Fruit fly (Drosophila melanogaster) whole organism, embryonic: Measurements from ENCODE around the gene alien.

Experiments used
- Atf3 ChIP-seq: fragments of 200-800 bp; sonication (Bioruptor generic); optimal IDR thresholded peaks from 3 replicates; lab custom pipeline; 2016; ENCODE audit warnings: missing biosample characterization, missing genetic modification characterization
- Atf6 ChIP-seq: fragments of 200-800 bp; sonication (Bioruptor generic); IDR thresholded peaks from 2 replicates; pipeline ENCODE4 v1.3.6; 2022; ENCODE audit warnings: missing biosample characterization, missing genetic modification characterization
- Bteb2 ChIP-seq: fragments of 200-800 bp; sonication (Bioruptor generic); optimal IDR thresholded peaks from 2 replicates; lab custom pipeline; 2016; ENCODE audit warnings: missing biosample characterization, missing genetic modification characterization
- CG10321 ChIP-seq: fragments of 200-800 bp; sonication (Bioruptor generic); IDR thresholded peaks from 2 replicates; pipeline ENCODE4 v1.3.6; 2022; ENCODE audit warnings: missing biosample characterization, missing genetic modification characterization
- CG11695 ChIP-seq: fragments of 200-800 bp; sonication (Bioruptor generic); IDR thresholded peaks from 3 replicates; pipeline ENCODE4 v1.3.6; 2022; ENCODE audit warnings: missing biosample characterization, missing genetic modification characterization
- CG12299 ChIP-seq: fragments of 200-800 bp; sonication (Bioruptor generic); optimal IDR thresholded peaks from 2 replicates; lab custom pipeline; 2018; ENCODE audit warnings: missing biosample characterization, mild to moderate bottlenecking, missing genetic modification characterization
- CG13123 ChIP-seq: fragments of 200-800 bp; sonication (Bioruptor generic); optimal IDR thresholded peaks from 2 replicates; lab custom pipeline; 2016; ENCODE audit warnings: missing biosample characterization, missing genetic modification characterization
- CG13296 ChIP-seq: fragments of 200-800 bp; sonication (Bioruptor generic); optimal IDR thresholded peaks from 3 replicates; lab custom pipeline; 2018; ENCODE audit warnings: missing biosample characterization, mild to moderate bottlenecking, missing genetic modification characterization
- CG15696 ChIP-seq: fragments of 200-800 bp; sonication (Bioruptor generic); optimal IDR thresholded peaks from 2 replicates; lab custom pipeline; 2019; ENCODE audit warnings: missing biosample characterization, mild to moderate bottlenecking, missing genetic modification characterization, moderate library complexity
- CG17385 ChIP-seq: fragments of 200-800 bp; sonication (Bioruptor generic); optimal IDR thresholded peaks from 3 replicates; lab custom pipeline; 2018; ENCODE audit warnings: missing biosample characterization, mild to moderate bottlenecking, missing genetic modification characterization
- CG2116 ChIP-seq: fragments of 200-800 bp; sonication (Bioruptor generic); optimal IDR thresholded peaks from 3 replicates; lab custom pipeline; 2018; ENCODE audit warnings: missing biosample characterization, mild to moderate bottlenecking, missing genetic modification characterization
- CG3281 ChIP-seq: fragments of 200-800 bp; sonication (Bioruptor generic); optimal IDR thresholded peaks from 3 replicates; lab custom pipeline; 2017; ENCODE audit warnings: missing biosample characterization, mild to moderate bottlenecking, missing genetic modification characterization
- CG34224 ChIP-seq: fragments of 200-800 bp; sonication (Bioruptor generic); IDR thresholded peaks from 3 replicates; pipeline ENCODE4 v1.3.6; 2022; ENCODE audit warnings: missing biosample characterization, missing genetic modification characterization; ENCODE audit not compliant: partially characterized antibody
- CG4820 ChIP-seq: fragments of 200-800 bp; sonication (Bioruptor generic); optimal IDR thresholded peaks from 3 replicates; lab custom pipeline; 2016; ENCODE audit warnings: missing biosample characterization, missing genetic modification characterization
- CG5245 ChIP-seq: fragments of 200-800 bp; sonication (Bioruptor generic); optimal IDR thresholded peaks from 3 replicates; lab custom pipeline; 2016; ENCODE audit warnings: missing biosample characterization, missing genetic modification characterization
- CG5953 ChIP-seq: fragments of 200-800 bp; sonication (Bioruptor generic); IDR thresholded peaks from 2 replicates; pipeline ENCODE4 v1.3.6; 2022; ENCODE audit warnings: missing biosample characterization, missing genetic modification characterization
- CG6689 ChIP-seq: fragments of 200-800 bp; sonication (Bioruptor generic); IDR thresholded peaks from 2 replicates; pipeline ENCODE4 v1.3.6; 2022; ENCODE audit warnings: missing biosample characterization, missing genetic modification characterization
- CG7271 ChIP-seq: fragments of 200-800 bp; sonication (Bioruptor generic); optimal IDR thresholded peaks from 2 replicates; lab custom pipeline; 2018; ENCODE audit warnings: missing biosample characterization, mild to moderate bottlenecking, missing genetic modification characterization, moderate library complexity
- CG7556 ChIP-seq: fragments of 200-800 bp; sonication (Bioruptor generic); optimal IDR thresholded peaks from 2 replicates; lab custom pipeline; 2017; ENCODE audit warnings: missing biosample characterization, mild to moderate bottlenecking, missing genetic modification characterization
- CG8089 ChIP-seq: fragments of 200-800 bp; sonication (Bioruptor generic); optimal IDR thresholded peaks from 3 replicates; lab custom pipeline; 2016; ENCODE audit warnings: missing biosample characterization, missing genetic modification characterization
- CG8924 ChIP-seq: fragments of 200-800 bp; optimal IDR thresholded peaks from 3 replicates; lab custom pipeline; 2019; ENCODE audit warnings: missing biosample characterization, mild to moderate bottlenecking, missing genetic modification characterization, moderate library complexity
- CG9437 ChIP-seq: fragments of 200-800 bp; sonication (Bioruptor generic); optimal IDR thresholded peaks from 2 replicates; lab custom pipeline; 2018; ENCODE audit warnings: missing biosample characterization, mild to moderate bottlenecking, missing genetic modification characterization
- D19B ChIP-seq: fragments of 200-800 bp; sonication (Bioruptor generic); optimal IDR thresholded peaks from 2 replicates; lab custom pipeline; 2017; ENCODE audit warnings: missing biosample characterization, mild to moderate bottlenecking, missing genetic modification characterization
- Dip2 ChIP-seq: fragments of 200-800 bp; sonication (Bioruptor generic); IDR thresholded peaks from 2 replicates; pipeline ENCODE4 v1.3.6; 2022; ENCODE audit warnings: missing biosample characterization, missing genetic modification characterization
- E2f1 ChIP-seq: fragments of 200-800 bp; sonication (Bioruptor generic); IDR thresholded peaks from 2 replicates; pipeline ENCODE4 v1.3.6; 2022; ENCODE audit warnings: missing biosample characterization, missing genetic modification characterization
- H2.0 ChIP-seq: fragments of 200-800 bp; sonication (Bioruptor generic); IDR thresholded peaks from 2 replicates; pipeline ENCODE4 v1.3.6; 2022; ENCODE audit warnings: missing biosample characterization, missing genetic modification characterization
- HLH4C ChIP-seq: fragments of 200-800 bp; sonication (Bioruptor generic); IDR thresholded peaks from 3 replicates; pipeline ENCODE4 v1.3.6; 2022; ENCODE audit warnings: missing biosample characterization, missing genetic modification characterization; ENCODE audit not compliant: partially characterized antibody
- Neu2 ChIP-seq: fragments of 200-800 bp; sonication (Bioruptor generic); optimal IDR thresholded peaks from 3 replicates; lab custom pipeline; 2016; ENCODE audit warnings: missing biosample characterization, missing genetic modification characterization, borderline replicate concordance
- Optix ChIP-seq: fragments of 200-800 bp; sonication (Bioruptor generic); IDR thresholded peaks from 3 replicates; pipeline ENCODE4 v1.3.6; 2022; ENCODE audit warnings: missing biosample characterization, missing genetic modification characterization
- Ravus ChIP-seq: fragments of 200-800 bp; sonication (Bioruptor generic); IDR thresholded peaks from 2 replicates; pipeline ENCODE4 v1.3.6; 2022; ENCODE audit warnings: missing biosample characterization, missing genetic modification characterization
- Sry-δ ChIP-seq: fragments of 200-800 bp; sonication (Bioruptor generic); optimal IDR thresholded peaks from 2 replicates; lab custom pipeline; 2016; ENCODE audit warnings: missing biosample characterization, missing genetic modification characterization
- YL-1 ChIP-seq: fragments of 200-800 bp; sonication (Bioruptor generic); optimal IDR thresholded peaks from 3 replicates; lab custom pipeline; 2017; ENCODE audit warnings: missing biosample characterization, mild to moderate bottlenecking, missing genetic modification characterization
- ac ChIP-seq: fragments of 200-800 bp; sonication (Bioruptor generic); optimal IDR thresholded peaks from 3 replicates; lab custom pipeline; 2017; ENCODE audit warnings: missing biosample characterization, mild to moderate bottlenecking, missing genetic modification characterization
- ase ChIP-seq: fragments of 200-800 bp; sonication (Bioruptor generic); IDR thresholded peaks from 3 replicates; pipeline ENCODE4 v1.3.6; 2022; ENCODE audit warnings: missing biosample characterization, missing genetic modification characterization
- bbx ChIP-seq: fragments of 200-800 bp; sonication (Bioruptor generic); IDR thresholded peaks from 2 replicates; pipeline ENCODE4 v1.3.6; 2022; ENCODE audit warnings: missing biosample characterization, missing genetic modification characterization; ENCODE audit not compliant: partially characterized antibody
- cas ChIP-seq: fragments of 200-800 bp; sonication (Bioruptor generic); IDR thresholded peaks from 2 replicates; pipeline ENCODE4 v1.3.6; 2022; ENCODE audit warnings: missing biosample characterization, missing genetic modification characterization
- cato ChIP-seq: fragments of 200-800 bp; sonication (Bioruptor generic); optimal IDR thresholded peaks from 2 replicates; lab custom pipeline; 2016; ENCODE audit warnings: missing biosample characterization, missing genetic modification characterization, borderline replicate concordance
- chn ChIP-seq: fragments of 200-800 bp; sonication (Bioruptor generic); optimal IDR thresholded peaks from 2 replicates; lab custom pipeline; 2016; ENCODE audit warnings: missing biosample characterization, missing genetic modification characterization
- crol ChIP-seq: fragments of 200-800 bp; sonication (Bioruptor generic); IDR thresholded peaks from 2 replicates; pipeline ENCODE4 v1.3.6; 2022; ENCODE audit warnings: missing biosample characterization, missing genetic modification characterization
- lilli ChIP-seq: fragments of 200-800 bp; sonication (Bioruptor generic); optimal IDR thresholded peaks from 3 replicates; lab custom pipeline; 2016; ENCODE audit warnings: missing biosample characterization, missing genetic modification characterization
- pho ChIP-seq: fragments of 200-800 bp; sonication (Bioruptor generic); optimal IDR thresholded peaks from 2 replicates; lab custom pipeline; 2016; ENCODE audit warnings: missing biosample characterization, missing genetic modification characterization
- schlank ChIP-seq: fragments of 200-800 bp; sonication (Bioruptor generic); optimal IDR thresholded peaks from 2 replicates; lab custom pipeline; 2018; ENCODE audit warnings: missing biosample characterization, mild to moderate bottlenecking, missing genetic modification characterization
- sens ChIP-seq: fragments of 200-800 bp; sonication (Bioruptor generic); peaks from one replicate; lab custom pipeline; 2016; ENCODE audit warnings: missing biosample characterization, missing genetic modification characterization
- sima ChIP-seq: fragments of 200-800 bp; sonication (Bioruptor generic); optimal IDR thresholded peaks from 2 replicates; lab custom pipeline; 2016; ENCODE audit warnings: missing biosample characterization, missing genetic modification characterization
- tgo ChIP-seq: fragments of 200-800 bp; sonication (Bioruptor generic); IDR thresholded peaks from 3 replicates; pipeline ENCODE4 v1.3.6; 2022; ENCODE audit warnings: missing biosample characterization, missing genetic modification characterization
- tio ChIP-seq: fragments of 200-800 bp; sonication (Bioruptor generic); optimal IDR thresholded peaks from 2 replicates; lab custom pipeline; 2017; ENCODE audit warnings: missing biosample characterization, missing genetic modification characterization, inconsistent platforms
- tll ChIP-seq, 2 experiments: fragments of 200-800 bp in 1 of 2; fragments of >200 bp in 1 of 2; sonication (Bioruptor generic) in 1 of 2; optimal IDR thresholded peaks; 2 replicates each; lab custom pipeline; 2017 to 2019; ENCODE audit warnings: missing biosample characterization in 2 of 2, missing genetic modification characterization in 2 of 2, mild to moderate bottlenecking in 1 of 2, moderate library complexity in 1 of 2
- toy ChIP-seq: fragments of 200-800 bp; sonication (Bioruptor generic); IDR thresholded peaks from 2 replicates; pipeline ENCODE4 v1.3.6; 2022; ENCODE audit warnings: missing biosample characterization, missing genetic modification characterization

alien gene

dm6 chr2L:8952194-8953037 is 44.8 kb downstream of the alien start (continued):
- TF ChIP-seq crol (GFP tag; lab: Robert Waterston, UW) (no peak), CG5953 (no peak), tio (peak; percentile 37), CG15696 (tag; lab: Kevin White, UChicago) (peak; percentile 2), CG6689 (GFP tag; lab: Robert Waterston, UW) (no peak), CG4820 (GFP tag; lab: Kevin White, UChicago) (peak; percentile 14), Atf6 (GFP tag; lab: Robert Waterston, UW) (peak; percentile 66), tgo (GFP tag; lab: Robert Waterston, UW) (peak; percentile 52; the same call in 2 of the 3 replicates), Optix (GFP tag; lab: Robert Waterston, UW) (0 out of 3 replicates have a peak, but pooled peaks have one; percentile 26), E2f1 (GFP tag; lab: Robert Waterston, UW) (peak; percentile 34; the same call in 1 of the 2 replicates), ase (GFP tag; lab: Robert Waterston, UW) (peak; percentile 46; the same call in 1 of the 3 replicates), CG12299 (tag; lab: Kevin White, UChicago) (no peak), CG2116 (no peak), HLH4C (GFP tag; lab: Robert Waterston, UW) (no peak; the same call in 2 of the 3 replicates), CG11695 (GFP tag; lab: Robert Waterston, UW) (0 out of 3 replicates have a peak, but pooled peaks have one; percentile 33), CG7271 (tag; lab: Kevin White, UChicago) (no peak), chn (peak; percentile 64), CG8089 (GFP tag; lab: Kevin White, UChicago) (no peak), CG10321 (GFP tag; lab: Robert Waterston, UW) (no peak), toy (GFP tag; lab: Robert Waterston, UW) (no peak), CG3281 (peak; percentile 28), CG34224 (GFP tag; lab: Robert Waterston, UW) (no peak), pho (GFP tag; lab: Kevin White, UChicago) (no peak), Bteb2 (GFP tag; lab: Kevin White, UChicago) (no peak)

- TF ChIP-seq CG8924 (peak; percentile 100), Ravus (GFP tag; lab: Robert Waterston, UW) (peak; percentile 86), CG9437 (GFP tag; lab: Kevin White, UChicago) (peak; percentile 97), ac (GFP tag; lab: Kevin White, UChicago) (peak; percentile 63), H2.0 (GFP tag; lab: Robert Waterston, UW) (peak; percentile 91), Sry-δ (GFP tag; lab: Kevin White, UChicago) (no peak), tll (GFP tag; optimal IDR thresholded peaks at IDR 0.05; lab: Kevin White, UChicago) (peak in 1 of 2 experiments; percentile 51), Atf3 (GFP tag; lab: Kevin White, UChicago) (no peak), Dip2 (no peak), CG7556 (peak; percentile 99), CG17385 (GFP tag; lab: Kevin White, UChicago) (peak; percentile 98), Neu2 (no peak), CG13123 (GFP tag; lab: Kevin White, UChicago) (peak; percentile 93), cas (peak; percentile 89), CG13296 (GFP tag; lab: Kevin White, UChicago) (peak; percentile 99), schlank (tag; lab: Kevin White, UChicago) (peak; percentile 78), sens (GFP tag; lab: Kevin White, UChicago) (peak; percentile 93), D19B (GFP tag; lab: Kevin White, UChicago) (peak; percentile 88), sima (no peak), YL-1 (GFP tag; lab: Kevin White, UChicago) (peak; percentile 90), lilli (peak; percentile 78), bbx (GFP tag; lab: Robert Waterston, UW) (no peak), cato (GFP tag; lab: Kevin White, UChicago) (peak; percentile 91), CG5245 (GFP tag; lab: Kevin White, UChicago) (peak; percentile 84)
Observed at dm6 chr2L:8951184-8951934, 45.8 kb downstream of the alien start, which contains the start of gene C1GalTA. TSS of gene C1GalTA (minus strand) at chr2L:8951216.
